Worm (Caenorhabditis elegans) whole organism, L3 larva: Measurements from ENCODE around the gene C23G10.1.

Source experiments
- nhr-11 ChIP-seq: fragments of 150-350 bp; optimal IDR thresholded peaks from 2 replicates; lab custom pipeline; 2014; ENCODE audit warnings: missing biosample characterization, missing genetic modification characterization
- skn-1 ChIP-seq: fragments of 150-350 bp; optimal IDR thresholded peaks from 2 replicates; lab custom pipeline; 2014; ENCODE audit warnings: missing biosample characterization, missing genetic modification characterization
- snpc-4 ChIP-seq: fragments of 150-350 bp; optimal IDR thresholded peaks from 2 replicates; lab custom pipeline; 2014; ENCODE audit warnings: missing biosample characterization, missing genetic modification characterization
- zag-1 ChIP-seq: fragments of 150-350 bp; optimal IDR thresholded peaks from 2 replicates; lab custom pipeline; 2014; ENCODE audit warnings: missing biosample characterization, missing genetic modification characterization
- ztf-11 ChIP-seq: fragments of 150-350 bp; optimal IDR thresholded peaks from 2 replicates; lab custom pipeline; 2014; ENCODE audit warnings: missing biosample characterization, missing genetic modification characterization

DNA sequence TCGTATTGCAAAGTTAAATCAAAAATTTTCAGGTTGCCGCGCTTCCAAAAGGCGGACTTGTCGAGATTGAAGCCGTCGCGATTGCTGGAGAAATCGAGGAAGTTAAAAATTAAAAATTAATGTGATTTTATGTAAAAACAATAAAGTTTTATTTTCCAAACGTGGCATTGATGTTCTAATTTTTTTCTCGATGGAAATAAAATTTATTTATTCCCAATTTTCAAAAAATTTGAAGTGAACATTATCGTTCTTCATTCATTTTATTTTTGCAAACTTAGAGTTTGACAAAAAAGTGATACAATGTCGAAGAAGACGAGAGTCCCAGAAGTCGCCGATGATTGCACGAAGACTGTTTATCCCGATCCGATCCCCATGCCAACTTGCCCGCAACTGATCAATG, at the start of gene C23G10.1:
- TF ChIP-seq snpc-4 (tag; lab: Kevin White, UChicago) (no peak), zag-1 (tag; lab: Kevin White, UChicago) (no peak), skn-1 (no peak), ztf-11 (tag; lab: Kevin White, UChicago) (no peak), nhr-11 (no peak)
